Worm (Caenorhabditis elegans) whole organism, L3 larva: Measurements from ENCODE around the gene tbc-18.

ENCODE experiments used
- ceh-9 ChIP-seq: sonication (generic microtip); optimal IDR thresholded peaks from 2 replicates; lab custom pipeline; 2018; ENCODE audit warnings: missing biosample characterization, missing genetic modification characterization
- egl-27 ChIP-seq: sonication (generic microtip); optimal IDR thresholded peaks from 4 replicates; lab custom pipeline; 2017; ENCODE audit warnings: missing biosample characterization, missing genetic modification reagents, missing genetic modification characterization
- elt-1 ChIP-seq: fragments of 150-350 bp; optimal IDR thresholded peaks from 2 replicates; lab custom pipeline; 2014; ENCODE audit warnings: missing biosample characterization, missing genetic modification characterization
- elt-3 ChIP-seq, 3 experiments: fragments of 150-350 bp in 1 of 3; sonication (generic microtip) in 2 of 3; optimal IDR thresholded peaks; 2 replicates in 2 of 3; 4 replicates in 1 of 3; lab custom pipeline; 2014 to 2017; ENCODE audit warnings: missing biosample characterization in 3 of 3, missing genetic modification characterization in 3 of 3
- fkh-10 ChIP-seq: sonication (generic microtip); optimal IDR thresholded peaks from 2 replicates; lab custom pipeline; 2017; ENCODE audit warnings: missing biosample characterization, missing genetic modification reagents, missing genetic modification characterization
- nfya-1 ChIP-seq: sonication (generic microtip); optimal IDR thresholded peaks from 2 replicates; lab custom pipeline; 2017; ENCODE audit warnings: missing genetic modification characterization, mild to moderate bottlenecking, missing compliant biosample characterization, antibody characterized with exemption, moderate library complexity; ENCODE audit not compliant: insufficient read depth
- nhr-237 ChIP-seq: fragments of 150-350 bp; optimal IDR thresholded peaks from 2 replicates; lab custom pipeline; 2014; ENCODE audit warnings: missing biosample characterization, missing genetic modification characterization
- nhr-28 ChIP-seq: fragments of 150-350 bp; optimal IDR thresholded peaks from 2 replicates; lab custom pipeline; 2014; ENCODE audit warnings: missing biosample characterization, missing genetic modification characterization
- nhr-43 ChIP-seq: sonication (generic microtip); optimal IDR thresholded peaks from 2 replicates; lab custom pipeline; 2016; ENCODE audit warnings: mild to moderate bottlenecking, missing genetic modification characterization, missing compliant biosample characterization; ENCODE audit not compliant: poor library complexity, severe bottlenecking
- nhr-76 ChIP-seq: fragments of 150-350 bp; sonication (generic microtip); optimal IDR thresholded peaks from 5 replicates; lab custom pipeline; 2014; ENCODE audit warnings: missing biosample characterization, missing genetic modification characterization
- pha-4 ChIP-seq: fragments of 150-350 bp; optimal IDR thresholded peaks from 2 replicates; lab custom pipeline; 2014; ENCODE audit warnings: missing biosample characterization, missing genetic modification reagents, missing genetic modification characterization
- pqm-1 ChIP-seq: fragments of 150-350 bp; optimal IDR thresholded peaks from 2 replicates; lab custom pipeline; 2017; ENCODE audit warnings: missing biosample characterization, missing genetic modification characterization, inconsistent platforms
- unc-62 ChIP-seq: fragments of 150-350 bp; sonication (generic microtip); optimal IDR thresholded peaks from 4 replicates; lab custom pipeline; 2014; ENCODE audit warnings: missing biosample characterization, missing genetic modification reagents, missing genetic modification characterization
- ztf-11 ChIP-seq: fragments of 150-350 bp; optimal IDR thresholded peaks from 2 replicates; lab custom pipeline; 2014; ENCODE audit warnings: missing biosample characterization, missing genetic modification characterization

- no peak for TF ChIP-seq nfya-1
- no peak for TF ChIP-seq elt-1 (tag; lab: Kevin White, UChicago)
- TF ChIP-seq unc-62 (GFP tag; lab: Kevin White, UChicago) = no peak
- no peak for TF ChIP-seq ceh-9 (tag; lab: Kevin White, UChicago)
- no peak for TF ChIP-seq nhr-28
- TF ChIP-seq egl-27 = no peak
- no peak for TF ChIP-seq nhr-43 (tag; lab: Kevin White, UChicago)
- no peak for TF ChIP-seq pqm-1 (tag; lab: Kevin White, UChicago)
- TF ChIP-seq nhr-76 (tag; lab: Kevin White, UChicago) = no peak
- TF ChIP-seq ztf-11 (tag; lab: Kevin White, UChicago) = no peak
- TF ChIP-seq fkh-10 = no peak
- no peak for TF ChIP-seq pha-4
- TF ChIP-seq elt-3 (tag; optimal IDR thresholded peaks at IDR 0.05; lab: Kevin White, UChicago) = no peak
- no peak for TF ChIP-seq nhr-237
These were observed 36.7 kb upstream of the tbc-18 start, which contains the start of gene F55E10.1 for ce11 chrX:8341675-8342074.
